Fruit fly (Drosophila melanogaster) whole organism, embryonic: ENCODE data around the gene mib1.
A peak's percentile ranks its signal among the peaks of the same experiment; 100 is the strongest.

ENCODE experiments used
- Bgb ChIP-seq: fragments of 200-800 bp; sonication (Bioruptor generic); IDR thresholded peaks from 2 replicates; pipeline ENCODE4 v1.3.6; 2022; ENCODE audit warnings: missing biosample characterization, missing genetic modification characterization; ENCODE audit not compliant: partially characterized antibody
- CG10321 ChIP-seq: fragments of 200-800 bp; sonication (Bioruptor generic); IDR thresholded peaks from 2 replicates; pipeline ENCODE4 v1.3.6; 2022; ENCODE audit warnings: missing biosample characterization, missing genetic modification characterization
- CG10543 ChIP-seq: fragments of 200-800 bp; sonication (Bioruptor generic); optimal IDR thresholded peaks from 3 replicates; lab custom pipeline; 2017; ENCODE audit warnings: missing biosample characterization, mild to moderate bottlenecking, missing genetic modification characterization, moderate library complexity
- CG10565 ChIP-seq: fragments of 200-800 bp; sonication (Bioruptor generic); optimal IDR thresholded peaks from 3 replicates; lab custom pipeline; 2016; ENCODE audit warnings: missing biosample characterization, mild to moderate bottlenecking, missing genetic modification characterization
- CG11560 ChIP-seq: fragments of 200-800 bp; sonication (Bioruptor generic); IDR thresholded peaks from 3 replicates; pipeline ENCODE4 v1.3.6; 2022; ENCODE audit warnings: missing biosample characterization, missing genetic modification characterization
- CG16815 ChIP-seq: fragments of 200-800 bp; sonication (Bioruptor generic); optimal IDR thresholded peaks from 3 replicates; lab custom pipeline; 2017; ENCODE audit warnings: missing biosample characterization, mild to moderate bottlenecking, missing genetic modification characterization
- CG1832 ChIP-seq: fragments of 200-800 bp; sonication (Bioruptor generic); optimal IDR thresholded peaks from 2 replicates; lab custom pipeline; 2017; ENCODE audit warnings: missing biosample characterization, mild to moderate bottlenecking, missing genetic modification characterization, inconsistent platforms
- CG2116 ChIP-seq: fragments of 200-800 bp; sonication (Bioruptor generic); optimal IDR thresholded peaks from 3 replicates; lab custom pipeline; 2018; ENCODE audit warnings: missing biosample characterization, mild to moderate bottlenecking, missing genetic modification characterization
- CG2199 ChIP-seq: fragments of 200-800 bp; sonication (Bioruptor generic); IDR thresholded peaks from 3 replicates; pipeline ENCODE4 v1.3.6; 2022; ENCODE audit warnings: missing biosample characterization, missing genetic modification characterization
- CG3281 ChIP-seq: fragments of 200-800 bp; sonication (Bioruptor generic); optimal IDR thresholded peaks from 3 replicates; lab custom pipeline; 2017; ENCODE audit warnings: missing biosample characterization, mild to moderate bottlenecking, missing genetic modification characterization
- CG43689 ChIP-seq: fragments of 200-800 bp; sonication (Bioruptor generic); IDR thresholded peaks from 2 replicates; pipeline ENCODE4 v1.3.6; 2022; ENCODE audit warnings: missing biosample characterization, missing genetic modification characterization
- CG4707 ChIP-seq: fragments of 200-800 bp; sonication (Bioruptor generic); optimal IDR thresholded peaks from 2 replicates; lab custom pipeline; 2018; ENCODE audit warnings: missing biosample characterization, mild to moderate bottlenecking, missing genetic modification characterization, moderate library complexity
- CG6175 ChIP-seq: fragments of 200-800 bp; sonication (Bioruptor generic); IDR thresholded peaks from 3 replicates; pipeline ENCODE4 v1.3.6; 2022; ENCODE audit warnings: missing biosample characterization, missing genetic modification characterization
- CG6272 ChIP-seq: fragments of 200-800 bp; sonication (Bioruptor generic); IDR thresholded peaks from 2 replicates; pipeline ENCODE4 v1.3.6; 2022; ENCODE audit warnings: missing biosample characterization, missing genetic modification characterization
- CG8281 ChIP-seq: fragments of 200-800 bp; sonication (Bioruptor generic); optimal IDR thresholded peaks from 2 replicates; lab custom pipeline; 2018; ENCODE audit warnings: missing biosample characterization, mild to moderate bottlenecking, missing genetic modification characterization, moderate library complexity
- CG8290 ChIP-seq, 3 experiments: fragments of 200-800 bp; sonication (Bioruptor generic); optimal IDR thresholded peaks; 2 replicates each; lab custom pipeline; 2016 to 2019; ENCODE audit warnings: missing biosample characterization in 3 of 3, missing genetic modification characterization in 3 of 3, mild to moderate bottlenecking in 2 of 3, moderate library complexity in 1 of 3
- D19A ChIP-seq: fragments of 200-800 bp; optimal IDR thresholded peaks from 3 replicates; lab custom pipeline; 2019; ENCODE audit warnings: missing biosample characterization, mild to moderate bottlenecking, missing genetic modification characterization, moderate library complexity
- D19B ChIP-seq: fragments of 200-800 bp; sonication (Bioruptor generic); optimal IDR thresholded peaks from 2 replicates; lab custom pipeline; 2017; ENCODE audit warnings: missing biosample characterization, mild to moderate bottlenecking, missing genetic modification characterization
- Dbx ChIP-seq: fragments of 200-800 bp; sonication (Bioruptor generic); IDR thresholded peaks from 3 replicates; pipeline ENCODE4 v1.3.6; 2022; ENCODE audit warnings: missing biosample characterization, missing genetic modification characterization
- Dip3 ChIP-seq: fragments of 200-800 bp; sonication (Bioruptor generic); optimal IDR thresholded peaks from 3 replicates; lab custom pipeline; 2016; ENCODE audit warnings: missing biosample characterization, missing genetic modification characterization
- Dp ChIP-seq: fragments of 200-800 bp; sonication (Bioruptor generic); optimal IDR thresholded peaks from 2 replicates; lab custom pipeline; 2018; ENCODE audit warnings: missing biosample characterization, mild to moderate bottlenecking, missing genetic modification characterization, moderate library complexity
- E2f2 ChIP-seq: fragments of 200-800 bp; sonication (Bioruptor generic); IDR thresholded peaks from 2 replicates; pipeline ENCODE4 v1.3.6; 2022; ENCODE audit warnings: missing biosample characterization, missing genetic modification characterization
- HLH4C ChIP-seq: fragments of 200-800 bp; sonication (Bioruptor generic); IDR thresholded peaks from 3 replicates; pipeline ENCODE4 v1.3.6; 2022; ENCODE audit warnings: missing biosample characterization, missing genetic modification characterization; ENCODE audit not compliant: partially characterized antibody
- HLH54F ChIP-seq: fragments of 200-800 bp; sonication (Bioruptor generic); optimal IDR thresholded peaks from 3 replicates; lab custom pipeline; 2016; ENCODE audit warnings: missing biosample characterization, missing genetic modification characterization
- Med ChIP-seq: fragments of 200-800 bp; sonication (Bioruptor generic); peaks from one replicate; lab custom pipeline; 2016; ENCODE audit warnings: missing biosample characterization, missing genetic modification characterization, mild to moderate bottlenecking, inconsistent platforms, moderate library complexity
- Mes4 ChIP-seq: fragments of 200-800 bp; sonication (Bioruptor generic); optimal IDR thresholded peaks from 2 replicates; lab custom pipeline; 2016; ENCODE audit warnings: missing biosample characterization, missing genetic modification characterization
- Taf1 ChIP-seq: fragments of 200-800 bp; sonication (Bioruptor generic); IDR thresholded peaks from 2 replicates; pipeline ENCODE4 v1.3.6; 2022; ENCODE audit warnings: missing biosample characterization, missing genetic modification characterization
- Vsx1 ChIP-seq: fragments of 200-800 bp; sonication (Bioruptor generic); optimal IDR thresholded peaks from 2 replicates; lab custom pipeline; 2017; ENCODE audit warnings: missing biosample characterization, mild to moderate bottlenecking, missing genetic modification characterization, missing genetic modification reagents
- ash1 ChIP-seq: fragments of 200-800 bp; sonication (Bioruptor generic); optimal IDR thresholded peaks from 2 replicates; lab custom pipeline; 2018; ENCODE audit warnings: missing biosample characterization, mild to moderate bottlenecking, missing genetic modification characterization
- az2 ChIP-seq: fragments of 200-800 bp; sonication (Bioruptor generic); optimal IDR thresholded peaks from 3 replicates; lab custom pipeline; 2016; ENCODE audit warnings: missing biosample characterization, missing genetic modification characterization
- bsh ChIP-seq, 2 experiments: fragments of 200-800 bp; sonication (Bioruptor generic); optimal IDR thresholded peaks; 2 replicates each; lab custom pipeline; 2017 to 2018; ENCODE audit warnings: mild to moderate bottlenecking in 2 of 2, missing biosample characterization in 2 of 2, missing genetic modification characterization in 2 of 2, moderate library complexity in 1 of 2
- chm ChIP-seq: fragments of 200-800 bp; sonication (Bioruptor generic); IDR thresholded peaks from 2 replicates; pipeline ENCODE4 v1.3.6; 2022; ENCODE audit warnings: missing biosample characterization, missing genetic modification characterization
- eve ChIP-seq, 2 experiments: fragments of >200 bp; optimal IDR thresholded peaks; 2 replicates each; lab custom pipeline; 2017; ENCODE audit warnings: missing biosample characterization in 2 of 2, missing genetic modification characterization in 2 of 2
- grn ChIP-seq: fragments of 200-800 bp; sonication (Bioruptor generic); optimal IDR thresholded peaks from 3 replicates; lab custom pipeline; 2017; ENCODE audit warnings: missing biosample characterization, missing genetic modification characterization
- hkb ChIP-seq, 2 experiments: fragments of 200-800 bp in 1 of 2; fragments of >200 bp in 1 of 2; sonication (Bioruptor generic) in 1 of 2; IDR thresholded peaks in 1 of 2; optimal IDR thresholded peaks in 1 of 2; 2 replicates each; pipeline versions ENCODE4 v1.3.6 to Lab custom; 2017 to 2022; ENCODE audit warnings: missing biosample characterization in 1 of 2, missing genetic modification characterization in 1 of 2
- hth ChIP-seq: fragments of >200 bp; optimal IDR thresholded peaks from 2 replicates; lab custom pipeline; 2017; ENCODE audit warnings: inconsistent platforms
- jigr1 ChIP-seq: fragments of 200-800 bp; sonication (Bioruptor generic); IDR thresholded peaks from 3 replicates; pipeline ENCODE4 v1.3.6; 2022; ENCODE audit warnings: missing biosample characterization, missing genetic modification characterization
- kni ChIP-seq: fragments of 200-800 bp; sonication (Bioruptor generic); optimal IDR thresholded peaks from 3 replicates; lab custom pipeline; 2017; ENCODE audit warnings: mild to moderate bottlenecking, missing biosample characterization, missing genetic modification reagents, missing genetic modification characterization
- luna ChIP-seq: fragments of 200-800 bp; sonication (Bioruptor generic); optimal IDR thresholded peaks from 2 replicates; lab custom pipeline; 2016; ENCODE audit warnings: missing biosample characterization, missing genetic modification characterization
- mld ChIP-seq: fragments of 200-800 bp; sonication (Bioruptor generic); IDR thresholded peaks from 3 replicates; pipeline ENCODE4 v1.3.6; 2022; ENCODE audit warnings: missing biosample characterization, missing genetic modification characterization; ENCODE audit not compliant: partially characterized antibody
- nom ChIP-seq: fragments of 200-800 bp; sonication (Bioruptor generic); optimal IDR thresholded peaks from 2 replicates; lab custom pipeline; 2017; ENCODE audit warnings: missing biosample characterization, missing genetic modification characterization, mild to moderate bottlenecking, moderate library complexity, missing genetic modification reagents
- pfk ChIP-seq: fragments of 200-800 bp; sonication (Bioruptor generic); optimal IDR thresholded peaks from 2 replicates; lab custom pipeline; 2018; ENCODE audit warnings: missing biosample characterization, mild to moderate bottlenecking, missing genetic modification characterization, moderate library complexity
- pnt ChIP-seq: fragments of 200-800 bp; sonication (Bioruptor generic); optimal IDR thresholded peaks from 3 replicates; lab custom pipeline; 2016; ENCODE audit warnings: missing biosample characterization, missing genetic modification characterization
- stc ChIP-seq: fragments of 200-800 bp; sonication (Bioruptor generic); IDR thresholded peaks from 2 replicates; pipeline ENCODE4 v1.3.6; 2022; ENCODE audit warnings: missing biosample characterization, missing genetic modification characterization
- wor ChIP-seq: fragments of 200-800 bp; sonication (Bioruptor generic); IDR thresholded peaks from 2 replicates; pipeline ENCODE4 v1.3.6; 2022; ENCODE audit warnings: missing biosample characterization, missing genetic modification characterization
- z ChIP-seq: fragments of 200-800 bp; sonication (Bioruptor generic); IDR thresholded peaks from 3 replicates; pipeline ENCODE4 v1.3.6; 2022; ENCODE audit warnings: missing biosample characterization, missing genetic modification characterization

Gene mib1

DNA sequence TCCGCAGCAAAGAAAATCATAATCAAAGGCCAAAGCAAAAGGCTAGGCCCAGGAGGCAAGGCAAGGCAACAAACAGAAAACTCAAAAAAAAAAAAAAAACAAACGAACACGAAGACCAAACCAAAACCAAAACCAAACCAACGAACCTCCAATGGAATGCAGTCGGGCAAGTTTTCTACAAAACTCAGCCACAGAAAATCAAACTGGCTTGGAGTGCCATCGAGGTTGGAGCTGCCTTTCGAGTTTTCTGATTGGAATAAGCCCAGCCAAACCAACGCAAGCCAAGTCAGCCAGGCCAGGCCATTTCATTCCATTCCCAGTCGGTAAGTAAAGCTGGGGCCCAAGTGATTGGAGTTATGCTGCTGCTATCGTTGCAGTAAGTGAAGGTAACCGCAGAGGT, 31.0 kb upstream of the mib1 start (continued):
- TF ChIP-seq CG8290 (GFP tag; optimal IDR thresholded peaks at IDR 0.05; lab: Kevin White, UChicago), result no peak
- TF ChIP-seq CG8290 (tag; optimal IDR thresholded peaks at IDR 0.05; lab: Kevin White, UChicago), result peak in 1 of 2 experiments; percentile 5
- TF ChIP-seq pfk, result no peak
- TF ChIP-seq CG43689 (GFP tag; lab: Robert Waterston, UW), result no peak
- no peak for TF ChIP-seq Dp (GFP tag; lab: Kevin White, UChicago)
- TF ChIP-seq z, result peak; percentile 60; the same call in 1 of the 3 replicates
- peak; percentile 21 for TF ChIP-seq Vsx1 (GFP tag; lab: Kevin White, UChicago)
- TF ChIP-seq CG10543 (GFP tag; lab: Kevin White, UChicago), result peak; percentile 29
- no peak for TF ChIP-seq pnt (GFP tag; lab: Kevin White, UChicago)
- TF ChIP-seq grn (GFP tag; lab: Kevin White, UChicago), result no peak
- peak; percentile 4 for TF ChIP-seq kni (GFP tag; lab: Kevin White, UChicago)
- TF ChIP-seq wor, result no peak
- no peak for TF ChIP-seq CG3281 (GFP tag; lab: Kevin White, UChicago)

DNA sequence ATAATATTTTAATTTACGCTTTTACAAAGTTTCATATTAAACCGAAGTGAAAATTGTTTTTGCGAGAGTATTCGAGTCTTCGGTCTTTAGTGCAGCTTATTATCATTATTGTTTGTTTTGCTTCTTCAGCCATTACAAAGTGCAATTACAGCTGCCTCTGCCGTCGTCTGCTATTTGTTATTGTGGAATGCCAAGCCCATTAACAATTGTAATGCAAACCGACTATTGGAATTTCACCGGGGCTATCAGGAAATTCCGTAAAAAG, 30.4 kb upstream of the mib1 start:
- no peak for TF ChIP-seq CG11560 (tag; lab: Robert Waterston, UW)
- no peak for TF ChIP-seq D19B (GFP tag; lab: Kevin White, UChicago)
- no peak for TF ChIP-seq HLH54F
- no peak for TF ChIP-seq luna (GFP tag; lab: Kevin White, UChicago)
- no peak for TF ChIP-seq hth (lab: Kevin White, UChicago)
- TF ChIP-seq D19A, result peak; percentile 54
- no peak for TF ChIP-seq Taf1 (GFP tag; lab: Robert Waterston, UW)

DNA sequence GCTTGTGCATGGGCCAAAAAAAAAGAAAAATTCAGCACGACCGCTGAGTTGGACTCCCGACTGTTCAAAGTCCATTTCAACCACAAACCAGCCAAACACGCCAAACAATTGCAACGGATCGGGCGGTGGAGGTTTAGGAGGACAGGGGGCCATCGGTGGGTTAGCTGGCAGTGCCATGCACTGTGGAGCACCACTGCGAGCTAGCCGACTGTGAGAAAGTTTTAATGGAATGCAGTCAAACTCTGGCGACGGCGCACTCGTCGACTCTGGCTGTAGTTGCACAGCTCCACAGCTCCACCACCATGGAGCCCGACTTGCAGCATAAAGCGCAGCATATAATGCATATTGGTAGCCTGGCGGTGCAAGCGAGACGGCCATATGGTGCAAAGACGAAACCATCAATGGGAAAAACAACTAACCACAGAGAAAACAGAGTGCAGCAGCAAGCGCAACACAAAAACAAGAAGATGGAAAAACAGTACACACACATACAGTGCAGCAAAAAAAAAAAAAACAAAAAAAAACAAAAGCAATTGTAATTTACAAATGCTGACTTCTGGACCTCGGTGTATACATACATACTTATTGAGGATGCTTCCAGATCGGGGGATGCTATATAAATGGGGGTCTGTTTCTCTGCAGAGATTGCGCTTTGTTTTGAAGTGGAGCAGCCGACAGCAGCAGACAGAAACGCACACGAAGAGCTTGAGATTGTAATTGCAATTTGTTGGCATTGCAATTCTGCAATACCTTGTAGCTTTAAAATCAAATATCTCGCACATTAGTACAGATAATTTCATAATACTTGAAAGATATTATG, 29.9 kb upstream of the mib1 start:
- TF ChIP-seq Bgb (GFP tag; lab: Robert Waterston, UW) (0 out of 2 replicates have a peak, but pooled peaks have one; percentile 11), Med (GFP tag; lab: Kevin White, UChicago) (peak; percentile 20), CG10565 (no peak), ash1 (GFP tag; lab: Kevin White, UChicago) (peak; percentile 8), kni (GFP tag; lab: Kevin White, UChicago) (peak; percentile 48), CG8281 (no peak), E2f2 (GFP tag; lab: Robert Waterston, UW) (0 out of 2 replicates have a peak, but pooled peaks have one; percentile 12), CG2116 (GFP tag; lab: Kevin White, UChicago) (no peak), Dip3 (GFP tag; lab: Kevin White, UChicago) (no peak), CG2199 (GFP tag; lab: Robert Waterston, UW) (peak; percentile 62; the same call in 1 of the 3 replicates), stc (0 out of 2 replicates have a peak, but pooled peaks have one; percentile 13), nom (GFP tag; lab: Kevin White, UChicago) (peak; percentile 97), hkb (optimal IDR thresholded peaks at IDR 0.05; lab: Kevin White, UChicago) (no peak), hkb (GFP tag; IDR thresholded peaks at IDR 0.05; lab: Robert Waterston, UW) (no peak), CG6175 (GFP tag; lab: Robert Waterston, UW) (no peak), CG1832 (GFP tag; lab: Kevin White, UChicago) (peak; percentile 33), bsh (GFP tag; optimal IDR thresholded peaks at IDR 0.05; lab: Kevin White, UChicago) (peak in 1 of 2 experiments; percentile 76), chm (GFP tag; lab: Robert Waterston, UW) (peak; percentile 13; the same call in 1 of the 2 replicates), CG10321 (GFP tag; lab: Robert Waterston, UW) (peak; percentile 79), CG16815 (GFP tag; lab: Kevin White, UChicago) (no peak), eve (GFP tag; optimal IDR thresholded peaks at IDR 0.05; lab: Kevin White, UChicago) (peak in 1 of 2 experiments; percentile 42), Dbx (GFP tag; lab: Robert Waterston, UW) (peak; percentile 7; the same call in 1 of the 3 replicates), az2 (GFP tag; lab: Kevin White, UChicago) (no peak), CG4707 (no peak), CG6272 (GFP tag; lab: Robert Waterston, UW) (peak; percentile 30; the same call in 1 of the 2 replicates), mld (GFP tag; lab: Robert Waterston, UW) (0 out of 3 replicates have a peak, but pooled peaks have one; percentile 53), jigr1 (GFP tag; lab: Robert Waterston, UW) (no peak), Mes4 (GFP tag; lab: Kevin White, UChicago) (no peak), HLH4C (0 out of 3 replicates have a peak, but pooled peaks have one; percentile 33)
